Worm (Caenorhabditis elegans) whole organism, L1 larva: ENCODE measurements around the gene srw-2.

Source experiments
- fos-1 ChIP-seq: fragments of 150-350 bp; optimal IDR thresholded peaks from 2 replicates; lab custom pipeline; 2014; ENCODE audit warnings: missing biosample characterization, missing genetic modification characterization
- jun-1 ChIP-seq: fragments of 150-350 bp; optimal IDR thresholded peaks from 2 replicates; lab custom pipeline; 2014; ENCODE audit warnings: missing biosample characterization, missing genetic modification reagents, missing genetic modification characterization
- lsy-2 ChIP-seq, 2 experiments: fragments of 150-350 bp; optimal IDR thresholded peaks; 2 replicates each; lab custom pipeline; 2014; ENCODE audit warnings: missing biosample characterization in 2 of 2, missing genetic modification characterization in 2 of 2
- unc-130 ChIP-seq: fragments of 150-350 bp; optimal IDR thresholded peaks from 2 replicates; lab custom pipeline; 2017; ENCODE audit warnings: missing biosample characterization, missing genetic modification characterization, inconsistent platforms
- unc-62 ChIP-seq: fragments of 150-350 bp; optimal IDR thresholded peaks from 2 replicates; lab custom pipeline; 2014; ENCODE audit warnings: missing biosample characterization, missing genetic modification reagents, missing genetic modification characterization

DNA sequence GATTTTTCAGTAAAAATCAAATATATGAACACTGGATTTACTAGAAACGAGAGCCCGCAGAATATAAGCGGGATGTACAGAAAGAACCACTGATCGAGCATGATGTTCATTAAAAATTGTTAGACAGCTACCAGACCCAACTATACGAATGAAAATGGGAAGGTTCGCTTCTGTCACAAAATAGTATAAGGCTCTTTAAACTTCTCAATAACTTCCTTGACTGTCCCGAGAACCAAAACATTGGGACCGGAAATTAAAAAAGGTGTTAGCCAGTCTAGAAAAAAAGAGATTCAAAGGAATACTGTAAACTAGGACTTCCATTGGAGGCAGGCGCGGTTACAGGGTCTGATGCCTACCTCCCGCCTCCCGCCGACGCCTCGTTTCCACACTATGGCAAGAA, 27.2 kb downstream of the srw-2 start, which contains the start of gene srj-55:
- TF ChIP-seq fos-1 (no peak), lsy-2 (tag; optimal IDR thresholded peaks at IDR 0.05; lab: Kevin White, UChicago) (no peak), jun-1 (no peak), unc-62 (GFP tag; lab: Kevin White, UChicago) (no peak), unc-130 (tag; lab: Kevin White, UChicago) (no peak)
